Fruit fly (Drosophila melanogaster): ENCODE measurements around the gene rumpel.

DNA sequence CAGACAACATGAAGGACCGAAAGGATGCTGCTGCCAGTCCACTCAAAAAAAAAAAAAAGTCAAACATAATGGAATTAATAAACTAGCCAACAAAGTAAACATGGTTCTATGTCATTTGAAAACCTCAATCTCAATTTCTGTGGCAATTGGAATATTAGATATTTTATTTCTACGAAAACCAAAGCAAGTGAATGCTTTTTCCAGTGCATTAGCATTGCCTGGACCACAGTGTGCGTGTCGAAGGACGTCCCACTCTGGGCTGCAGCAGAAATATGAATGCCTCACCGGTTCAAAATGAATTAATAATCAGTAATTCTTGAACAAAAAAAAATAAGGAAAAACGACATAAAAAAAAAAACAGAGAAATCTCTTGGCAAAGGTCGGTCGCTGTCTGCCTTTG is 45.9 kb upstream of the rumpel start:
- peak; percentile 16 for TF ChIP-seq h (GFP tag; optimal IDR thresholded peaks at IDR 0.05)
- no peak for TF ChIP-seq brk (GFP tag; optimal IDR thresholded peaks at IDR 0.05)
- TF ChIP-seq Hnf4 (GFP tag; optimal IDR thresholded peaks at IDR 0.05): no peak
- TF ChIP-seq pan (optimal IDR thresholded peaks at IDR 0.05): no peak
- TF ChIP-seq Myc (optimal IDR thresholded peaks at IDR 0.05): no peak
- no peak for TF ChIP-seq Dfd (GFP tag; optimal IDR thresholded peaks at IDR 0.05)
- TF ChIP-seq psq (GFP tag; optimal IDR thresholded peaks at IDR 0.05): no peak
- no peak for TF ChIP-seq Sp1 (GFP tag; optimal IDR thresholded peaks at IDR 0.05)
- no peak for TF ChIP-seq Jra (GFP tag; optimal IDR thresholded peaks at IDR 0.05)

Measured in whole organism, wandering third instar larva.